Worm (Caenorhabditis elegans) whole organism, L4 larva: ENCODE results near the gene sru-8.

Experiments used
- F10B5.3 ChIP-seq: sonication (generic microtip); optimal IDR thresholded peaks from 2 replicates; lab custom pipeline; 2016; ENCODE audit warnings: mild to moderate bottlenecking, missing genetic modification characterization, missing compliant biosample characterization
- ZK337.2 ChIP-seq: fragments of 200-800 bp; sonication (Bioruptor generic); IDR thresholded peaks from 2 replicates; pipeline ENCODE4 v1.3.6; 2022; ENCODE audit warnings: missing genetic modification reagents, missing genetic modification characterization, missing compliant biosample characterization
- ZK546.5 ChIP-seq, 2 experiments: sonication (generic microtip); optimal IDR thresholded peaks; 2 replicates each; lab custom pipeline; 2017; ENCODE audit warnings: missing biosample characterization in 2 of 2, missing genetic modification characterization in 2 of 2
- ceh-20 ChIP-seq: fragments of 200-800 bp; sonication (Bioruptor generic); IDR thresholded peaks from 2 replicates; pipeline ENCODE4 v1.3.6; 2022; ENCODE audit warnings: missing genetic modification reagents, missing genetic modification characterization, missing compliant biosample characterization
- ceh-32 ChIP-seq: sonication (generic microtip); optimal IDR thresholded peaks from 2 replicates; lab custom pipeline; 2016; ENCODE audit warnings: mild to moderate bottlenecking, missing genetic modification characterization, missing compliant biosample characterization; ENCODE audit not compliant: poor library complexity
- ctbp-1 ChIP-seq: fragments of 200-800 bp; sonication (Bioruptor generic); IDR thresholded peaks from 2 replicates; pipeline ENCODE4 v1.3.6; 2022; ENCODE audit warnings: missing genetic modification reagents, missing genetic modification characterization, missing compliant biosample characterization
- dmd-6 ChIP-seq: fragments of 200-800 bp; sonication (Bioruptor generic); IDR thresholded peaks from 2 replicates; pipeline ENCODE4 v1.3.6; 2022; ENCODE audit warnings: missing genetic modification reagents, missing genetic modification characterization, missing compliant biosample characterization
- dve-1 ChIP-seq: sonication (generic microtip); optimal IDR thresholded peaks from 2 replicates; lab custom pipeline; 2017; ENCODE audit warnings: antibody characterized with exemption, mild to moderate bottlenecking, missing genetic modification characterization, missing compliant biosample characterization; ENCODE audit not compliant: insufficient read depth
- lin-15B ChIP-seq: fragments of 150-350 bp; sonication (generic microtip); optimal IDR thresholded peaks from 3 replicates; lab custom pipeline; 2014; ENCODE audit warnings: missing biosample characterization, missing genetic modification characterization
- lin-29 ChIP-seq: fragments of 200-800 bp; sonication (Bioruptor generic); IDR thresholded peaks from 2 replicates; pipeline ENCODE4 v1.3.6; 2022; ENCODE audit warnings: missing genetic modification reagents, missing genetic modification characterization, missing compliant biosample characterization
- lin-38 ChIP-seq: fragments of 200-800 bp; sonication (Bioruptor generic); IDR thresholded peaks from 2 replicates; pipeline ENCODE4 v1.3.6; 2022; ENCODE audit warnings: missing genetic modification reagents, missing genetic modification characterization, missing compliant biosample characterization
- lir-3 ChIP-seq: sonication (generic microtip); optimal IDR thresholded peaks from 2 replicates; lab custom pipeline; 2016; ENCODE audit warnings: mild to moderate bottlenecking, missing genetic modification characterization, missing compliant biosample characterization
- lsy-2 ChIP-seq, 2 experiments: fragments of 150-350 bp in 1 of 2; sonication (generic microtip) in 1 of 2; optimal IDR thresholded peaks; 2 replicates each; lab custom pipeline; 2014 to 2017; ENCODE audit warnings: missing biosample characterization in 2 of 2, missing genetic modification characterization in 2 of 2
- mxl-2 ChIP-seq: fragments of 200-800 bp; sonication (Bioruptor generic); conservative IDR thresholded peaks from 2 replicates; pipeline ENCODE4 v1.3.6; 2022; ENCODE audit warnings: missing genetic modification reagents, missing genetic modification characterization, missing compliant biosample characterization
- nhr-10 ChIP-seq: fragments of 150-350 bp; optimal IDR thresholded peaks from 2 replicates; lab custom pipeline; 2014; ENCODE audit warnings: missing biosample characterization, missing genetic modification characterization
- nhr-102 ChIP-seq: sonication (generic microtip); optimal IDR thresholded peaks from 2 replicates; lab custom pipeline; 2016; ENCODE audit warnings: mild to moderate bottlenecking, missing genetic modification characterization, moderate library complexity, missing compliant biosample characterization
- nhr-111 ChIP-seq: fragments of 200-800 bp; sonication (Bioruptor generic); optimal IDR thresholded peaks from 2 replicates; lab custom pipeline; 2018; ENCODE audit warnings: mild to moderate bottlenecking, missing genetic modification characterization, missing compliant biosample characterization
- nhr-237 ChIP-seq: sonication (generic microtip); optimal IDR thresholded peaks from 2 replicates; lab custom pipeline; 2017; ENCODE audit warnings: missing biosample characterization, missing genetic modification characterization
- nhr-25 ChIP-seq: sonication (generic microtip); optimal IDR thresholded peaks from 2 replicates; lab custom pipeline; 2017; ENCODE audit warnings: missing genetic modification characterization, mild to moderate bottlenecking, missing compliant biosample characterization, antibody characterized with exemption, moderate library complexity, borderline replicate concordance; ENCODE audit not compliant: insufficient read depth
- nhr-28 ChIP-seq: fragments of 150-350 bp; optimal IDR thresholded peaks from 2 replicates; lab custom pipeline; 2014; ENCODE audit warnings: missing biosample characterization, missing genetic modification characterization
- nhr-6 ChIP-seq: fragments of 150-350 bp; optimal IDR thresholded peaks from 2 replicates; lab custom pipeline; 2014; ENCODE audit warnings: missing biosample characterization, missing genetic modification characterization
- php-3 ChIP-seq: fragments of 200-800 bp; sonication (Bioruptor generic); IDR thresholded peaks from 2 replicates; pipeline ENCODE4 v1.3.6; 2022; ENCODE audit warnings: missing genetic modification reagents, missing genetic modification characterization, missing compliant biosample characterization
- rbr-2 ChIP-seq: sonication (generic microtip); optimal IDR thresholded peaks from 2 replicates; lab custom pipeline; 2016; ENCODE audit warnings: missing genotype, missing genetic modification characterization, missing compliant biosample characterization
- saeg-2 ChIP-seq: fragments of 200-800 bp; sonication (Bioruptor generic); IDR thresholded peaks from 2 replicates; pipeline ENCODE4 v1.3.6; 2022; ENCODE audit warnings: missing genetic modification reagents, missing genetic modification characterization, missing compliant biosample characterization
- set-16 ChIP-seq: fragments of 200-800 bp; sonication (Bioruptor generic); IDR thresholded peaks from 2 replicates; pipeline ENCODE4 v1.3.6; 2022; ENCODE audit warnings: missing genetic modification reagents, missing genetic modification characterization, missing compliant biosample characterization
- snpc-1.2 ChIP-seq: fragments of 200-800 bp; sonication (Bioruptor generic); IDR thresholded peaks from 2 replicates; pipeline ENCODE4 v1.3.6; 2022; ENCODE audit warnings: missing genetic modification reagents, missing genetic modification characterization, missing compliant biosample characterization
- tra-1 ChIP-seq: fragments of 200-800 bp; sonication (Bioruptor generic); IDR thresholded peaks from 2 replicates; pipeline ENCODE4 v1.3.6; 2022; ENCODE audit warnings: missing genetic modification reagents, missing genetic modification characterization, missing compliant biosample characterization
- unc-62 ChIP-seq, 3 experiments: fragments of 150-350 bp in 1 of 3; sonication (generic microtip); optimal IDR thresholded peaks in 2 of 3; peaks in 1 of 3; 1 replicate in 1 of 3; 2 replicates in 2 of 3; lab custom pipeline; 2014 to 2017; ENCODE audit warnings: missing biosample characterization in 3 of 3, missing genetic modification characterization in 3 of 3, missing genetic modification reagents in 3 of 3, missing genotype in 1 of 3
- vab-7 ChIP-seq: fragments of 200-800 bp; sonication (Bioruptor generic); IDR thresholded peaks from 2 replicates; pipeline ENCODE4 v1.3.6; 2022; ENCODE audit warnings: missing genetic modification reagents, missing genetic modification characterization, missing compliant biosample characterization
- zag-1 ChIP-seq: fragments of 150-350 bp; optimal IDR thresholded peaks from 2 replicates; lab custom pipeline; 2014; ENCODE audit warnings: missing biosample characterization, missing genetic modification characterization
- zfp-3 ChIP-seq: fragments of 200-800 bp; sonication (Bioruptor generic); conservative IDR thresholded peaks from 2 replicates; pipeline ENCODE4 v1.3.6; 2022; ENCODE audit warnings: missing genetic modification reagents, missing genetic modification characterization, missing compliant biosample characterization
- zip-2 ChIP-seq: fragments of 150-350 bp; optimal IDR thresholded peaks from 2 replicates; lab custom pipeline; 2014; ENCODE audit warnings: missing biosample characterization, missing genetic modification characterization
- ztf-11 ChIP-seq: fragments of 150-350 bp; optimal IDR thresholded peaks from 2 replicates; lab custom pipeline; 2014; ENCODE audit warnings: missing biosample characterization, missing genetic modification characterization

The sru-8 gene

ce11 chrV:9843376-9843916 is at the start of gene sru-8:
sru-8 (plus strand) TSS chrV:9843866.
- TF ChIP-seq lir-3 (tag; lab: Kevin White, UChicago) (no peak), unc-62 (GFP tag; optimal IDR thresholded peaks at IDR 0.05 in 1 of 2; lab: Kevin White, UChicago) (peak in 1 of 2 experiments; percentile 91), unc-62 (tag; optimal IDR thresholded peaks at IDR 0.05; lab: Kevin White, UChicago) (no peak)

DNA sequence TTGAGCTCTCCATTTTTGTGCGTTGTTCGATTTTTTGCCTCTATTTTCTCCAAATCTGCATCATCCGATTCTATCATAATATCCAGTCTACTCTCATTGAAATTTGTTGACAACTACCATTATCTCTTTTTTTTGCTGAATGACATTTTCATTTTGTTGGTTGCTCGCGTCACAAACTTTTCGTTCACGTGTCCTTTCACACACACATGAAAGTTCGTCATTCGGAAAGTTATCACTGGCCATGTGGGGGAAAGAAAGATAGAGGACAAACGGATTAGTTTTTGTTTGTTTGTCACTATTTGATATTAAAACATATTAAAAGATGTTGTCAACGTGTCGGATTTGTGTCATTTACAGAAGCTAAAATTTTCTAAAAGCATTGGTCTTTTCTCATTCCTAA is 48.7 kb upstream of the sru-8 start:
- TF ChIP-seq nhr-237 (tag; lab: Kevin White, UChicago) (no peak), dmd-6 (GFP tag; lab: Robert Waterston, UW) (peak; percentile 56), dve-1 (tag; lab: Kevin White, UChicago) (peak; percentile 65)
- TF ChIP-seq, all 104 proteins: peak for 2

ce11 chrV:9796002-9796401 is 47.7 kb upstream of the sru-8 start:
- TF ChIP-seq dve-1 (tag; lab: Kevin White, UChicago) (no peak), ceh-20 (GFP tag; lab: Robert Waterston, UW) (no peak), zip-2 (tag; lab: Kevin White, UChicago) (no peak), dmd-6 (GFP tag; lab: Robert Waterston, UW) (no peak), zfp-3 (GFP tag; lab: Robert Waterston, UW) (no peak), F10B5.3 (no peak), nhr-25 (tag; lab: Kevin White, UChicago) (no peak), ctbp-1 (no peak), nhr-10 (tag; lab: Kevin White, UChicago) (no peak), mxl-2 (GFP tag; lab: Robert Waterston, UW) (no peak), lsy-2 (tag; optimal IDR thresholded peaks at IDR 0.05; lab: Kevin White, UChicago) (no peak), ZK546.5 (tag; optimal IDR thresholded peaks at IDR 0.05; lab: Kevin White, UChicago) (no peak), nhr-111 (GFP tag; lab: Kevin White, UChicago) (no peak), snpc-1.2 (GFP tag; lab: Robert Waterston, UW) (no peak), saeg-2 (GFP tag; lab: Robert Waterston, UW) (no peak), ceh-32 (tag; lab: Kevin White, UChicago) (no peak), nhr-28 (tag; lab: Kevin White, UChicago) (no peak), lin-38 (GFP tag; lab: Robert Waterston, UW) (no peak), nhr-6 (no peak)

DNA sequence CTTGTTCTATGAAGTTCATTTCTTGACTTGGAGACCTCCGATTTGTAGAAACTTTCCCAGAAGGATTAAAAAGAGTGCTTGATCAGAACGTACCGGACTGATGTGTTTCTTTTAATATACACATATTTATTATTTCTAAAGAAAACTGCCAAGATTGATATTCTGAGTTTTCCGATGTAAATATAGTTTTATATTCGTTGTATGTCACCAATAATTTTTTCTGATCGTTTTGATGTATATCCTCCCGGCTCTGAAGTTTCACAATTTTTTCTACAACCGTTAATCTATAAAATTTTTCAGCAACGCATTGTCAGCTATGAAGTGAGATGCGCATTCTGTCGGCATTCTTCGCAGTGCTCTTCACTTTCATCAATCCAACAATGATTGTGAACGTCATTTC is 47.1 kb upstream of the sru-8 start, which contains the start of gene F46B6.9:
TSS of gene F46B6.9 (plus strand) at position 301 of the 400 bp plus-strand sequence.
- no peak for TF ChIP-seq vab-7 (GFP tag; lab: Robert Waterston, UW)
- TF ChIP-seq nhr-25 (tag; lab: Kevin White, UChicago), result no peak
- no peak for TF ChIP-seq lsy-2 (tag; optimal IDR thresholded peaks at IDR 0.05; lab: Kevin White, UChicago)
- no peak for TF ChIP-seq set-16 (GFP tag; lab: Robert Waterston, UW)
- TF ChIP-seq rbr-2 (tag; lab: Kevin White, UChicago), result no peak
- no peak for TF ChIP-seq tra-1
- no peak for TF ChIP-seq lin-29 (GFP tag; lab: Robert Waterston, UW)
- no peak for TF ChIP-seq ztf-11
- TF ChIP-seq nhr-102 (tag; lab: Kevin White, UChicago), result no peak
- no peak for TF ChIP-seq ZK337.2 (GFP tag; lab: Robert Waterston, UW)
- no peak for TF ChIP-seq php-3 (GFP tag; lab: Robert Waterston, UW)
- TF ChIP-seq zag-1, result no peak
- TF ChIP-seq lin-15B, result no peak
